Fruit fly (Drosophila melanogaster): ENCODE results near the gene CG17477.

The CG17477 gene

dm6 chr3R:17127912-17128311 is 1.2 kb upstream of the CG17477 start, which contains the start of gene CG31265 (continued):
- no peak for TF ChIP-seq mirr (GFP tag; optimal IDR thresholded peaks at IDR 0.05)

dm6 chr3R:17125339-17126044 is 1.2 kb downstream of the CG17477 start, which contains the start of gene cher:
TSS of gene cher (minus strand) at chr3R:17125389.
- TF ChIP-seq Mad (GFP tag; optimal IDR thresholded peaks at IDR 0.05) (no peak), p53 (GFP tag; optimal IDR thresholded peaks at IDR 0.05) (no peak), CG15601 (tag; optimal IDR thresholded peaks at IDR 0.05) (no peak), cwo (GFP tag; optimal IDR thresholded peaks at IDR 0.05) (peak; percentile 30), Ets65A (GFP tag) (peak; percentile 47), sd (tag; optimal IDR thresholded peaks at IDR 0.05) (peak; percentile 53), CG8359 (GFP tag; optimal IDR thresholded peaks at IDR 0.05; ENCODE audit: borderline replicate concordance) (peak; percentile 97), fd64A (GFP tag; optimal IDR thresholded peaks at IDR 0.05) (no peak), CG11456 (GFP tag; IDR thresholded peaks at IDR 0.05) (no peak), CG2120 (GFP tag; optimal IDR thresholded peaks at IDR 0.05) (no peak), CG18011 (GFP tag; optimal IDR thresholded peaks at IDR 0.05) (no peak), Med (GFP tag) (peak; percentile 61)

- TF ChIP-seq CG17612 (GFP tag; IDR thresholded peaks at IDR 0.05), result no peak
- no peak for TF ChIP-seq CG30020 (tag; optimal IDR thresholded peaks at IDR 0.05)
- TF ChIP-seq psq (GFP tag; optimal IDR thresholded peaks at IDR 0.05), result no peak
- TF ChIP-seq E2f2 (GFP tag; IDR thresholded peaks at IDR 0.05), result no peak
- no peak for TF ChIP-seq CG11504 (tag; optimal IDR thresholded peaks at IDR 0.05)
- no peak for TF ChIP-seq toy (GFP tag; IDR thresholded peaks at IDR 0.05)
- TF ChIP-seq h (optimal IDR thresholded peaks at IDR 0.05), result no peak
- no peak for TF ChIP-seq CG18619 (GFP tag; optimal IDR thresholded peaks at IDR 0.05)
- no peak for TF ChIP-seq CG42726 (GFP tag; IDR thresholded peaks at IDR 0.05; ENCODE audit: partially characterized antibody)
- TF ChIP-seq lola (GFP tag; optimal IDR thresholded peaks at IDR 0.05), result no peak
- no peak for TF ChIP-seq Sry-β (GFP tag; optimal IDR thresholded peaks at IDR 0.05)
- TF ChIP-seq CG8478 (optimal IDR thresholded peaks at IDR 0.05), result no peak
- TF ChIP-seq chn (GFP tag; optimal IDR thresholded peaks at IDR 0.05), result no peak
- no peak for TF ChIP-seq caup (GFP tag; optimal IDR thresholded peaks at IDR 0.05; ENCODE audit: severe bottlenecking)
These were observed 2.6 kb downstream of the CG17477 start, which contains the start of gene CG45079 for dm6 chr3R:17124177-17124576. TSS of gene CG45079 (plus strand) at chr3R:17124477.

DNA sequence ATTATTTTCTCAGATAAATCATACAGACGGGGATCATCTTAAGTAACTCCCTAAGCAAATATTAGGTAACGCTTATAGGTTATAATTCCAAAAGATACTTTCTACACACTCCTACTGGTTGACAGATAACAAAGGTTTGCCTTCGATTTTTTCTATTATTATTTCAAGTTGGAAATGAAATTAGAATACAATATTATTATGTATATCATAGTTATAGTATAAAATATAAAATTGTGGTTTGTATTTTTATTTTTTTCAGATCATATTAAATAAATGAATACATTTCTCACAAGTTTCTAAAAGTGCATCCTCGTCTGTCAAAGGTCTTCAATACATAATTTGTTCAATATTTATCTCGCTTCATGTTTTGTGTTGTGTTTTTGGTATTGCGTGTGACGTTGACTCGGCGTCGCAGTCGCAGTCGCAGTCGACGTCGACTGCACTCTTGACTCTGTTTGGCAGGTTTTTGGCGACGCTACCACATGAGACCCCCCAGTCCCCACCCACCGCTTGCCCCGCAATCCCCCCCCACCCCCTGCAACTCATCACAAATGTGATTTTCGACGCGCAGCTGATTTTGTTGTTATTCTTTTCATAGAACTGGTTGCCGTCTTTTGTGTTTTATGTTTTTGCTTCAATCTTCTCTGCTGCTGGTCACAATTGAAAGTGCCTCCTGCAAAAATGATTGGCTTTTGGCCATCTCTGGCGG is 3.8 kb downstream of the CG17477 start:
- TF ChIP-seq chinmo (GFP tag; IDR thresholded peaks at IDR 0.05; ENCODE audit: partially characterized antibody), result peak; percentile 88; the same call in 3 of the 4 replicates
- no peak for TF ChIP-seq CG15073 (GFP tag; optimal IDR thresholded peaks at IDR 0.05)
- TF ChIP-seq dmrt99B (tag; optimal IDR thresholded peaks at IDR 0.05), result peak; percentile 27
- no peak for TF ChIP-seq kah (GFP tag; optimal IDR thresholded peaks at IDR 0.05)
- TF ChIP-seq Blimp-1 (GFP tag; optimal IDR thresholded peaks at IDR 0.05), result no peak
- TF ChIP-seq CG2678 (tag; optimal IDR thresholded peaks at IDR 0.05), result peak; percentile 14
- TF ChIP-seq crp (GFP tag; optimal IDR thresholded peaks at IDR 0.05), result no peak
- TF ChIP-seq CG4328 (GFP tag; optimal IDR thresholded peaks at IDR 0.05), result no peak
- no peak for TF ChIP-seq CG11723 (GFP tag; optimal IDR thresholded peaks at IDR 0.05)
- no peak for TF ChIP-seq sens-2 (GFP tag; IDR thresholded peaks at IDR 0.05)
- TF ChIP-seq rib (GFP tag; IDR thresholded peaks at IDR 0.05), result peak; percentile 24; the same call in 1 of the 2 replicates
- peak; percentile 73 for TF ChIP-seq Adf1 (GFP tag; IDR thresholded peaks at IDR 0.05)
- 0 out of 3 replicates have a peak, but pooled peaks have one; percentile 14 for TF ChIP-seq CG17361 (GFP tag; IDR thresholded peaks at IDR 0.05)
- no peak for TF ChIP-seq ara (GFP tag; IDR thresholded peaks at IDR 0.05)
- TF ChIP-seq tgo (GFP tag; IDR thresholded peaks at IDR 0.05), result no peak
- TF ChIP-seq crol (GFP tag; IDR thresholded peaks at IDR 0.05), result peak; percentile 91
- no peak for TF ChIP-seq CG16863 (GFP tag; optimal IDR thresholded peaks at IDR 0.05)
- no peak for TF ChIP-seq B-H1 (GFP tag; IDR thresholded peaks at IDR 0.05)

Measured in whole organism, embryonic.